Worm (Caenorhabditis elegans): ENCODE results near the gene Y49E10.4.

- TF ChIP-seq pag-3 (tag; optimal IDR thresholded peaks at IDR 0.05; ENCODE audit: borderline replicate concordance, insufficient read depth) (no peak), mdl-1 (tag; optimal IDR thresholded peaks at IDR 0.05) (no peak), ces-1 (GFP tag; optimal IDR thresholded peaks at IDR 0.05) (no peak), fkh-10 (GFP tag; optimal IDR thresholded peaks at IDR 0.05) (no peak), unc-130 (tag; optimal IDR thresholded peaks at IDR 0.05) (no peak), ets-5 (GFP tag; IDR thresholded peaks at IDR 0.05) (no peak), rnt-1 (tag; optimal IDR thresholded peaks at IDR 0.05) (no peak)
Measured at ce11 chrIII:12334268-12334667, 49.3 kb downstream of the Y49E10.4 start.

Data from whole organism, L1 larva.